Fruit fly (Drosophila melanogaster) whole organism, pupa: Measurements from ENCODE around the gene Teh1.
A peak's percentile ranks its signal among the peaks of the same experiment; 100 is the strongest.

Experiments used
- CG10348 ChIP-seq: fragments of 200-800 bp; sonication (Bioruptor generic); IDR thresholded peaks from 2 replicates; pipeline ENCODE4 v1.3.6; 2022; ENCODE audit warnings: missing biosample characterization, missing genetic modification characterization
- CG12605 ChIP-seq: fragments of 200-800 bp; sonication (Bioruptor generic); IDR thresholded peaks from 2 replicates; pipeline ENCODE4 v1.3.6; 2022; ENCODE audit warnings: missing biosample characterization, missing genetic modification characterization
- CG13204 ChIP-seq: fragments of 200-800 bp; sonication (Bioruptor generic); optimal IDR thresholded peaks from 2 replicates; lab custom pipeline; 2018; ENCODE audit warnings: missing biosample characterization, mild to moderate bottlenecking, missing genetic modification characterization, moderate library complexity
- CG14655 ChIP-seq: fragments of 200-800 bp; sonication (Bioruptor generic); optimal IDR thresholded peaks from 3 replicates; lab custom pipeline; 2017; ENCODE audit warnings: mild to moderate bottlenecking, missing biosample characterization, missing genetic modification reagents, missing genetic modification characterization
- CG15710 ChIP-seq: fragments of 200-800 bp; sonication (Bioruptor generic); optimal IDR thresholded peaks from 2 replicates; lab custom pipeline; 2018; ENCODE audit warnings: missing biosample characterization, mild to moderate bottlenecking, missing genetic modification characterization, moderate library complexity
- CG17806 ChIP-seq: fragments of 200-800 bp; sonication (Bioruptor generic); optimal IDR thresholded peaks from 2 replicates; lab custom pipeline; 2018; ENCODE audit warnings: missing biosample characterization, mild to moderate bottlenecking, missing genetic modification characterization, moderate library complexity
- CG32121 ChIP-seq: fragments of 200-800 bp; sonication (Bioruptor generic); IDR thresholded peaks from 2 replicates; pipeline ENCODE4 v1.3.6; 2022; ENCODE audit warnings: missing biosample characterization, missing genetic modification characterization
- CG34367 ChIP-seq: fragments of 200-800 bp; sonication (Bioruptor generic); optimal IDR thresholded peaks from 2 replicates; lab custom pipeline; 2018; ENCODE audit warnings: missing biosample characterization, mild to moderate bottlenecking, missing genetic modification characterization
- CG4496 ChIP-seq: fragments of 200-800 bp; sonication (Bioruptor generic); IDR thresholded peaks from 3 replicates; pipeline ENCODE4 v1.3.6; 2022; ENCODE audit warnings: missing biosample characterization, missing genetic modification characterization
- CG8159 ChIP-seq: fragments of 200-800 bp; sonication (Bioruptor generic); optimal IDR thresholded peaks from 3 replicates; lab custom pipeline; 2018; ENCODE audit warnings: missing biosample characterization, mild to moderate bottlenecking, missing genetic modification characterization, moderate library complexity
- CG8301 ChIP-seq: fragments of 200-800 bp; sonication (Bioruptor generic); optimal IDR thresholded peaks from 2 replicates; lab custom pipeline; 2018; ENCODE audit warnings: missing biosample characterization, mild to moderate bottlenecking, missing genetic modification characterization
- CG9948 ChIP-seq: fragments of 200-800 bp; sonication (Bioruptor generic); optimal IDR thresholded peaks from 2 replicates; lab custom pipeline; 2018; ENCODE audit warnings: missing biosample characterization, mild to moderate bottlenecking, missing genetic modification characterization, moderate library complexity
- D1 ChIP-seq: fragments of 200-800 bp; sonication (Bioruptor generic); optimal IDR thresholded peaks from 2 replicates; lab custom pipeline; 2018; ENCODE audit warnings: missing biosample characterization, mild to moderate bottlenecking, missing genetic modification characterization, moderate library complexity
- EcR ChIP-seq: fragments of 200-800 bp; sonication (Bioruptor generic); optimal IDR thresholded peaks from 3 replicates; lab custom pipeline; 2019; ENCODE audit warnings: missing biosample characterization, missing genetic modification characterization, mild to moderate bottlenecking, moderate library complexity, missing genetic modification reagents
- Ets98B ChIP-seq: fragments of 200-800 bp; sonication (Bioruptor generic); IDR thresholded peaks from 2 replicates; pipeline ENCODE4 v1.3.6; 2022; ENCODE audit warnings: missing biosample characterization, missing genetic modification characterization
- Pif1A ChIP-seq: fragments of 200-800 bp; sonication (Bioruptor generic); optimal IDR thresholded peaks from 3 replicates; lab custom pipeline; 2016; ENCODE audit warnings: missing biosample characterization, missing genetic modification characterization
- Pif1B ChIP-seq: fragments of 200-800 bp; sonication (Bioruptor generic); optimal IDR thresholded peaks from 3 replicates; lab custom pipeline; 2016; ENCODE audit warnings: missing biosample characterization, missing genetic modification characterization
- Snoo ChIP-seq: fragments of 200-800 bp; sonication (Bioruptor generic); optimal IDR thresholded peaks from 3 replicates; lab custom pipeline; 2017; ENCODE audit warnings: missing biosample characterization, mild to moderate bottlenecking, missing genetic modification characterization, inconsistent platforms
- fd96Ca ChIP-seq: fragments of 200-800 bp; sonication (Bioruptor generic); IDR thresholded peaks from 3 replicates; pipeline ENCODE4 v1.3.6; 2022; ENCODE audit warnings: missing biosample characterization, missing genetic modification characterization
- gl ChIP-seq: fragments of 200-800 bp; sonication (Bioruptor generic); optimal IDR thresholded peaks from 2 replicates; lab custom pipeline; 2018; ENCODE audit warnings: missing biosample characterization, mild to moderate bottlenecking, missing genetic modification characterization
- rn ChIP-seq: fragments of 200-800 bp; sonication (Bioruptor generic); IDR thresholded peaks from 2 replicates; pipeline ENCODE4 v1.3.6; 2022; ENCODE audit warnings: missing biosample characterization, missing genetic modification characterization

Teh1 gene

dm6 chr3R:9891948-9892608, 24.2 kb upstream of the Teh1 start:
- TF ChIP-seq Pif1A (GFP tag; lab: Kevin White, UChicago) (no peak), Snoo (tag; lab: Kevin White, UChicago) (no peak), CG8159 (no peak), fd96Ca (GFP tag; lab: Robert Waterston, UW) (no peak), CG15710 (tag; lab: Kevin White, UChicago) (no peak), CG10348 (GFP tag; lab: Robert Waterston, UW) (no peak), Pif1B (GFP tag; lab: Kevin White, UChicago) (no peak), CG13204 (GFP tag; lab: Kevin White, UChicago) (no peak), rn (GFP tag; lab: Robert Waterston, UW) (no peak), CG4496 (GFP tag; lab: Robert Waterston, UW) (no peak), CG12605 (GFP tag; lab: Robert Waterston, UW) (no peak), Ets98B (no peak), CG17806 (tag; lab: Kevin White, UChicago) (no peak), EcR (GFP tag; lab: Kevin White, UChicago) (no peak), CG34367 (no peak), CG14655 (GFP tag; lab: Kevin White, UChicago) (no peak), CG32121 (no peak), CG8301 (no peak), CG9948 (no peak), D1 (no peak)
- TF ChIP-seq, all 21 proteins: peak for 0

- no peak for TF ChIP-seq CG17806 (tag; lab: Kevin White, UChicago)
- TF ChIP-seq CG15710 (tag; lab: Kevin White, UChicago) = no peak
- TF ChIP-seq Ets98B = no peak
- TF ChIP-seq CG34367 = no peak
- no peak for TF ChIP-seq CG12605 (GFP tag; lab: Robert Waterston, UW)
- TF ChIP-seq fd96Ca (GFP tag; lab: Robert Waterston, UW) = no peak
- TF ChIP-seq CG4496 (GFP tag; lab: Robert Waterston, UW) = no peak
- TF ChIP-seq CG13204 (GFP tag; lab: Kevin White, UChicago) = no peak
- TF ChIP-seq CG14655 (GFP tag; lab: Kevin White, UChicago) = no peak
- TF ChIP-seq CG10348 (GFP tag; lab: Robert Waterston, UW) = no peak
- TF ChIP-seq Snoo (tag; lab: Kevin White, UChicago) = no peak
- TF ChIP-seq Pif1B (GFP tag; lab: Kevin White, UChicago) = no peak
- TF ChIP-seq CG8301 = no peak
- no peak for TF ChIP-seq CG8159
Observed at dm6 chr3R:9891527-9891926, 23.6 kb upstream of the Teh1 start.

dm6 chr3R:9890759-9891393, 23.0 kb upstream of the Teh1 start:
- TF ChIP-seq Snoo (tag; lab: Kevin White, UChicago) (no peak), CG8159 (no peak), CG34367 (no peak), CG32121 (no peak), CG4496 (GFP tag; lab: Robert Waterston, UW) (no peak), CG12605 (GFP tag; lab: Robert Waterston, UW) (no peak), D1 (no peak), CG14655 (GFP tag; lab: Kevin White, UChicago) (no peak), CG17806 (tag; lab: Kevin White, UChicago) (no peak), CG8301 (no peak), gl (no peak), CG13204 (GFP tag; lab: Kevin White, UChicago) (no peak), Pif1A (GFP tag; lab: Kevin White, UChicago) (no peak), CG15710 (tag; lab: Kevin White, UChicago) (no peak)
- TF ChIP-seq, all 21 proteins: peak for 0

dm6 chr3R:9889776-9890175, 21.9 kb upstream of the Teh1 start:
- TF ChIP-seq gl = peak; percentile 4
- TF ChIP-seq CG8159 = peak; percentile 2
- TF ChIP-seq EcR (GFP tag; lab: Kevin White, UChicago) = peak; percentile 78
- TF ChIP-seq CG4496 (GFP tag; lab: Robert Waterston, UW) = no peak
- no peak for TF ChIP-seq CG10348 (GFP tag; lab: Robert Waterston, UW)
- no peak for TF ChIP-seq CG15710 (tag; lab: Kevin White, UChicago)
- peak; percentile 47; the same call in 2 of the 3 replicates for TF ChIP-seq fd96Ca (GFP tag; lab: Robert Waterston, UW)
- no peak for TF ChIP-seq CG32121
- no peak for TF ChIP-seq Snoo (tag; lab: Kevin White, UChicago)
- TF ChIP-seq CG8301 = no peak
- peak; percentile 48 for TF ChIP-seq CG13204 (GFP tag; lab: Kevin White, UChicago)

- no peak for TF ChIP-seq Pif1B (GFP tag; lab: Kevin White, UChicago)
- peak; percentile 57; the same call in 2 of the 3 replicates for TF ChIP-seq CG4496 (GFP tag; lab: Robert Waterston, UW)
- no peak for TF ChIP-seq CG13204 (GFP tag; lab: Kevin White, UChicago)
- no peak for TF ChIP-seq CG12605 (GFP tag; lab: Robert Waterston, UW)
- TF ChIP-seq fd96Ca (GFP tag; lab: Robert Waterston, UW) = peak; percentile 55; the same call in 2 of the 3 replicates
- TF ChIP-seq Snoo (tag; lab: Kevin White, UChicago) = no peak
- no peak for TF ChIP-seq D1
- TF ChIP-seq CG32121 = peak; percentile 64
- TF ChIP-seq gl = no peak
- no peak for TF ChIP-seq rn (GFP tag; lab: Robert Waterston, UW)
- peak; percentile 16 for TF ChIP-seq CG8159
- no peak for TF ChIP-seq CG9948
- TF ChIP-seq EcR (GFP tag; lab: Kevin White, UChicago) = no peak
- TF ChIP-seq CG10348 (GFP tag; lab: Robert Waterston, UW) = no peak
- peak; percentile 42 for TF ChIP-seq CG14655 (GFP tag; lab: Kevin White, UChicago)
- no peak for TF ChIP-seq CG34367
- peak; percentile 60 for TF ChIP-seq CG8301
- peak; percentile 41; the same call in 1 of the 2 replicates for TF ChIP-seq Ets98B
- TF ChIP-seq Pif1A (GFP tag; lab: Kevin White, UChicago) = peak; percentile 26
- TF ChIP-seq CG17806 (tag; lab: Kevin White, UChicago) = peak; percentile 5
- no peak for TF ChIP-seq CG15710 (tag; lab: Kevin White, UChicago)
Observed at dm6 chr3R:9888668-9889302, 20.9 kb upstream of the Teh1 start.
